Fruit fly (Drosophila melanogaster) whole organism, prepupa: Measurements from ENCODE around the gene BHD.

Experiments
- Blimp-1 ChIP-seq: fragments of 200-800 bp; sonication (Bioruptor generic); optimal IDR thresholded peaks from 3 replicates; lab custom pipeline; 2017; ENCODE audit warnings: missing biosample characterization, missing genetic modification characterization, mild to moderate bottlenecking, moderate library complexity, missing genetic modification reagents
- CG1621 ChIP-seq: fragments of 200-800 bp; sonication (Bioruptor generic); optimal IDR thresholded peaks from 3 replicates; lab custom pipeline; 2018; ENCODE audit warnings: missing biosample characterization, mild to moderate bottlenecking, missing genetic modification characterization
- CG16779 ChIP-seq: fragments of 200-800 bp; sonication (Bioruptor generic); optimal IDR thresholded peaks from 3 replicates; lab custom pipeline; 2017; ENCODE audit warnings: missing biosample characterization, mild to moderate bottlenecking, missing genetic modification characterization
- CG32006 ChIP-seq: fragments of 200-800 bp; sonication (Bioruptor generic); optimal IDR thresholded peaks from 3 replicates; lab custom pipeline; 2017; ENCODE audit warnings: missing biosample characterization, mild to moderate bottlenecking, missing genetic modification characterization
- CG34406 ChIP-seq: fragments of 200-800 bp; sonication (Bioruptor generic); optimal IDR thresholded peaks from 3 replicates; lab custom pipeline; 2016; ENCODE audit warnings: missing biosample characterization, missing genetic modification characterization
- CG4318 ChIP-seq: fragments of 200-800 bp; sonication (Bioruptor generic); optimal IDR thresholded peaks from 3 replicates; lab custom pipeline; 2017; ENCODE audit warnings: missing biosample characterization, mild to moderate bottlenecking, missing genetic modification characterization
- CG6808 ChIP-seq: fragments of 200-800 bp; sonication (Bioruptor generic); optimal IDR thresholded peaks from 3 replicates; lab custom pipeline; 2017; ENCODE audit warnings: missing biosample characterization, missing genetic modification characterization, mild to moderate bottlenecking, moderate library complexity, missing genetic modification reagents
- CG6854 ChIP-seq: fragments of 200-800 bp; sonication (Bioruptor generic); optimal IDR thresholded peaks from 2 replicates; lab custom pipeline; 2017; ENCODE audit warnings: missing biosample characterization, mild to moderate bottlenecking, missing genetic modification characterization
- CG8632 ChIP-seq: fragments of 200-800 bp; sonication (Bioruptor generic); optimal IDR thresholded peaks from 3 replicates; lab custom pipeline; 2016; ENCODE audit warnings: missing biosample characterization, missing genetic modification characterization
- OdsH ChIP-seq: fragments of 200-800 bp; sonication (Bioruptor generic); optimal IDR thresholded peaks from 3 replicates; lab custom pipeline; 2016; ENCODE audit warnings: missing biosample characterization, missing genetic modification characterization
- Sox14 ChIP-seq: fragments of 200-800 bp; sonication (Bioruptor generic); optimal IDR thresholded peaks from 3 replicates; lab custom pipeline; 2016; ENCODE audit warnings: missing biosample characterization, missing genetic modification characterization
- Sox15 ChIP-seq: fragments of 200-800 bp; sonication (Bioruptor generic); optimal IDR thresholded peaks from 3 replicates; lab custom pipeline; 2016; ENCODE audit warnings: missing biosample characterization, missing genetic modification characterization
- dac ChIP-seq: fragments of 200-800 bp; sonication (Bioruptor generic); optimal IDR thresholded peaks from 2 replicates; lab custom pipeline; 2017; ENCODE audit warnings: missing biosample characterization, mild to moderate bottlenecking, missing genetic modification characterization
- net ChIP-seq: fragments of 200-800 bp; sonication (Bioruptor generic); optimal IDR thresholded peaks from 3 replicates; lab custom pipeline; 2016; ENCODE audit warnings: missing biosample characterization, missing genetic modification characterization

- TF ChIP-seq CG4318 (GFP tag; lab: Kevin White, UChicago) (no peak), OdsH (GFP tag; lab: Kevin White, UChicago) (peak; percentile 9), net (GFP tag; lab: Kevin White, UChicago) (no peak), Sox15 (GFP tag; lab: Kevin White, UChicago) (no peak), CG6854 (no peak), CG6808 (GFP tag; lab: Kevin White, UChicago) (no peak), CG16779 (no peak), CG34406 (GFP tag; lab: Kevin White, UChicago) (no peak), Blimp-1 (GFP tag; lab: Kevin White, UChicago) (no peak), CG1621 (no peak), Sox14 (GFP tag; lab: Kevin White, UChicago) (peak; percentile 44), CG8632 (GFP tag; lab: Kevin White, UChicago) (no peak), dac (GFP tag; lab: Kevin White, UChicago) (no peak), CG32006 (GFP tag; lab: Kevin White, UChicago) (no peak)
These were observed 10.8 kb downstream of the BHD start, which contains the start of gene Cdc27 for dm6 chr3L:7249167-7249566.
